Worm (Caenorhabditis elegans): ENCODE data around the gene inx-11.

DNA sequence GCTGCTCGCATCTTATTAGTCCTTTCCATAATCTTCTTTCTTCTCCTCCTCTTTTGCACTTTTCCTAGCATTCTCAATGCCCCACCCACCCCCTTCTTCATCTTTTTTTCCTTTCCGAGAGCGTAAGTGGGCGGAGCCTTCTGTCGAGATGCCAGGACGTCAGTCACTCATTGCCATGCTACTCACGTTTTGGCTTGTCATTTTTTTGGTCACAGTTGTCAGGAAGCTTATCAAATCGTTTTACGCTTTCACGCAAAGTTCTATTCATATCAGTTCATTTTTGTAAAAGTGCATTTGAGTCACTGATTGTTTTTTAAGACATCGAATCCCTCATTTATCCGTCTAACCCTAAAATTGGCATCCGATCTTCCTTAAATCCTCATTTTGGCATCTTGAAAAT is 53.0 kb downstream of the inx-11 start:
- TF ChIP-seq mdl-1 (tag; optimal IDR thresholded peaks at IDR 0.05): no peak
- TF ChIP-seq skn-1 (tag; optimal IDR thresholded peaks at IDR 0.05): no peak
- TF ChIP-seq aly-2 (tag; optimal IDR thresholded peaks at IDR 0.05): no peak
- no peak for TF ChIP-seq fkh-10 (GFP tag; optimal IDR thresholded peaks at IDR 0.05)
- TF ChIP-seq zag-1 (tag; optimal IDR thresholded peaks at IDR 0.05): no peak
- TF ChIP-seq ztf-4 (tag; optimal IDR thresholded peaks at IDR 0.05): no peak
- TF ChIP-seq jun-1 (tag; optimal IDR thresholded peaks at IDR 0.05): no peak
- TF ChIP-seq lin-39 (tag; optimal IDR thresholded peaks at IDR 0.05): no peak
- TF ChIP-seq elt-3 (tag; optimal IDR thresholded peaks at IDR 0.05): no peak
- TF ChIP-seq lin-15B (tag; optimal IDR thresholded peaks at IDR 0.05): no peak
- TF ChIP-seq ceh-28 (tag; optimal IDR thresholded peaks at IDR 0.05): no peak
- no peak for TF ChIP-seq ama-1 (optimal IDR thresholded peaks at IDR 0.05)
